Worm (Caenorhabditis elegans) whole organism, late embryonic: ENCODE data around the gene nhr-167.

Experiments used
- C38D4.7 ChIP-seq: fragments of 200-800 bp; sonication (Bioruptor generic); optimal IDR thresholded peaks from 2 replicates; lab custom pipeline; 2018; ENCODE audit warnings: mild to moderate bottlenecking, missing genetic modification characterization, moderate library complexity, missing compliant biosample characterization
- F13H6.1 ChIP-seq: sonication (generic microtip); optimal IDR thresholded peaks from 2 replicates; lab custom pipeline; 2016; ENCODE audit warnings: missing genetic modification characterization, missing compliant biosample characterization
- K02D7.2 ChIP-seq: sonication (generic microtip); optimal IDR thresholded peaks from 2 replicates; lab custom pipeline; 2017; ENCODE audit warnings: mild to moderate bottlenecking, missing genetic modification characterization, missing compliant biosample characterization
- K09A11.1 ChIP-seq: sonication (generic microtip); optimal IDR thresholded peaks from 2 replicates; lab custom pipeline; 2017; ENCODE audit warnings: antibody characterized with exemption, mild to moderate bottlenecking, missing genetic modification characterization, missing compliant biosample characterization; ENCODE audit not compliant: insufficient read depth
- T23F11.4 ChIP-seq: fragments of 200-800 bp; sonication (Bioruptor generic); optimal IDR thresholded peaks from 2 replicates; lab custom pipeline; 2018; ENCODE audit warnings: mild to moderate bottlenecking, missing genetic modification characterization, missing compliant biosample characterization
- ama-1 ChIP-seq: fragments of 150-350 bp; optimal IDR thresholded peaks from 2 replicates; lab custom pipeline; 2014
- ceh-18 ChIP-seq: sonication (generic microtip); optimal IDR thresholded peaks from 2 replicates; lab custom pipeline; 2016; ENCODE audit warnings: missing genetic modification characterization, missing compliant biosample characterization
- ceh-19 ChIP-seq: fragments of 200-800 bp; sonication (Bioruptor generic); optimal IDR thresholded peaks from 2 replicates; lab custom pipeline; 2018; ENCODE audit warnings: mild to moderate bottlenecking, missing genetic modification characterization, missing compliant biosample characterization
- ceh-2 ChIP-seq: sonication (generic microtip); optimal IDR thresholded peaks from 2 replicates; lab custom pipeline; 2016; ENCODE audit warnings: missing genotype, missing genetic modification characterization, missing compliant biosample characterization
- ceh-22 ChIP-seq: sonication (generic microtip); optimal IDR thresholded peaks from 2 replicates; lab custom pipeline; 2017; ENCODE audit warnings: missing biosample characterization, missing genetic modification characterization
- ceh-24 ChIP-seq: sonication (generic microtip); optimal IDR thresholded peaks from 2 replicates; lab custom pipeline; 2016; ENCODE audit warnings: mild to moderate bottlenecking, missing genetic modification characterization, missing compliant biosample characterization
- ceh-30 ChIP-seq: fragments of 150-350 bp; optimal IDR thresholded peaks from 2 replicates; lab custom pipeline; 2014; ENCODE audit warnings: missing biosample characterization, missing genetic modification characterization
- ceh-31 ChIP-seq: sonication (generic microtip); optimal IDR thresholded peaks from 2 replicates; lab custom pipeline; 2016; ENCODE audit warnings: missing genetic modification characterization, missing compliant biosample characterization
- ceh-34 ChIP-seq: sonication (generic microtip); optimal IDR thresholded peaks from 2 replicates; lab custom pipeline; 2016; ENCODE audit warnings: mild to moderate bottlenecking, missing genetic modification characterization, missing compliant biosample characterization
- ceh-45 ChIP-seq: fragments of 200-800 bp; sonication (Bioruptor generic); IDR thresholded peaks from 2 replicates; pipeline ENCODE4 v1.3.6; 2022; ENCODE audit warnings: missing genetic modification reagents, missing genetic modification characterization, missing compliant biosample characterization
- ceh-48 ChIP-seq: sonication (generic microtip); optimal IDR thresholded peaks from 2 replicates; lab custom pipeline; 2016; ENCODE audit warnings: missing genetic modification characterization, inconsistent platforms, missing compliant biosample characterization
- ceh-9 ChIP-seq: sonication (generic microtip); optimal IDR thresholded peaks from 2 replicates; lab custom pipeline; 2016; ENCODE audit warnings: mild to moderate bottlenecking, missing genetic modification characterization, inconsistent platforms, missing compliant biosample characterization
- che-1 ChIP-seq: sonication (generic microtip); optimal IDR thresholded peaks from 2 replicates; lab custom pipeline; 2016; ENCODE audit warnings: mild to moderate bottlenecking, missing genetic modification characterization, missing compliant biosample characterization
- dmd-4 ChIP-seq: sonication (generic microtip); optimal IDR thresholded peaks from 2 replicates; lab custom pipeline; 2016; ENCODE audit warnings: borderline replicate concordance, missing genetic modification characterization, missing compliant biosample characterization
- elt-2 ChIP-seq: sonication (generic microtip); optimal IDR thresholded peaks from 2 replicates; lab custom pipeline; 2016; ENCODE audit warnings: missing genetic modification reagents, missing genetic modification characterization, missing compliant biosample characterization
- elt-4 ChIP-seq: sonication (generic microtip); optimal IDR thresholded peaks from 2 replicates; lab custom pipeline; 2016; ENCODE audit warnings: missing genetic modification characterization, missing compliant biosample characterization
- ets-4 ChIP-seq: sonication (generic microtip); optimal IDR thresholded peaks from 2 replicates; lab custom pipeline; 2016; ENCODE audit warnings: missing genetic modification characterization, missing compliant biosample characterization
- fax-1 ChIP-seq: sonication (generic microtip); optimal IDR thresholded peaks from 2 replicates; lab custom pipeline; 2016; ENCODE audit warnings: missing genotype, missing genetic modification characterization, missing compliant biosample characterization
- fkh-10 ChIP-seq: fragments of 150-350 bp; optimal IDR thresholded peaks from 2 replicates; lab custom pipeline; 2014; ENCODE audit warnings: missing biosample characterization, missing genetic modification reagents, missing genetic modification characterization
- fkh-6 ChIP-seq: sonication (generic microtip); optimal IDR thresholded peaks from 2 replicates; lab custom pipeline; 2016; ENCODE audit warnings: missing genetic modification characterization, missing compliant biosample characterization
- hlh-13 ChIP-seq: fragments of 200-800 bp; sonication (Bioruptor generic); optimal IDR thresholded peaks from 2 replicates; lab custom pipeline; 2018; ENCODE audit warnings: mild to moderate bottlenecking, missing genetic modification characterization, missing compliant biosample characterization
- hlh-15 ChIP-seq: sonication (generic microtip); optimal IDR thresholded peaks from 2 replicates; lab custom pipeline; 2016; ENCODE audit warnings: missing genetic modification characterization, missing compliant biosample characterization
- hlh-6 ChIP-seq: sonication (generic microtip); optimal IDR thresholded peaks from 2 replicates; lab custom pipeline; 2016; ENCODE audit warnings: missing genotype, missing genetic modification characterization, missing compliant biosample characterization
- hlh-8 ChIP-seq: sonication (generic microtip); optimal IDR thresholded peaks from 2 replicates; lab custom pipeline; 2016; ENCODE audit warnings: missing genotype, missing genetic modification characterization, missing compliant biosample characterization
- lim-6 ChIP-seq: sonication (generic microtip); optimal IDR thresholded peaks from 2 replicates; lab custom pipeline; 2016; ENCODE audit warnings: missing genetic modification characterization, missing compliant biosample characterization
- nfya-1 ChIP-seq: sonication (generic microtip); optimal IDR thresholded peaks from 2 replicates; lab custom pipeline; 2017; ENCODE audit warnings: missing genetic modification characterization, mild to moderate bottlenecking, missing compliant biosample characterization, antibody characterized with exemption, moderate library complexity
- nhr-11 ChIP-seq: fragments of 150-350 bp; optimal IDR thresholded peaks from 2 replicates; lab custom pipeline; 2014; ENCODE audit warnings: missing biosample characterization, missing genetic modification characterization
- nhr-232 ChIP-seq: sonication (generic microtip); optimal IDR thresholded peaks from 2 replicates; lab custom pipeline; 2016; ENCODE audit warnings: missing genetic modification characterization, missing compliant biosample characterization
- npax-4 ChIP-seq: sonication (generic microtip); optimal IDR thresholded peaks from 2 replicates; lab custom pipeline; 2016; ENCODE audit warnings: missing genetic modification characterization, missing compliant biosample characterization
- odd-2 ChIP-seq: sonication (generic microtip); optimal IDR thresholded peaks from 2 replicates; lab custom pipeline; 2017; ENCODE audit warnings: antibody characterized with exemption, mild to moderate bottlenecking, missing genetic modification characterization, missing compliant biosample characterization
- pag-3 ChIP-seq: sonication (generic microtip); optimal IDR thresholded peaks from 2 replicates; lab custom pipeline; 2016; ENCODE audit warnings: missing compliant biosample characterization, missing genetic modification characterization, borderline replicate concordance
- pat-9 ChIP-seq: fragments of 200-800 bp; sonication (Bioruptor generic); optimal IDR thresholded peaks from 2 replicates; lab custom pipeline; 2018; ENCODE audit warnings: mild to moderate bottlenecking, missing genetic modification characterization, moderate library complexity, missing compliant biosample characterization
- pax-1 ChIP-seq: fragments of 150-350 bp; optimal IDR thresholded peaks from 2 replicates; lab custom pipeline; 2014; ENCODE audit warnings: missing biosample characterization, missing genetic modification characterization
- pha-4 ChIP-seq: fragments of 150-350 bp; optimal IDR thresholded peaks from 2 replicates; lab custom pipeline; 2018; ENCODE audit warnings: missing biosample characterization, missing genetic modification reagents, missing genetic modification characterization
- pqm-1 ChIP-seq: sonication (generic microtip); optimal IDR thresholded peaks from 2 replicates; lab custom pipeline; 2016; ENCODE audit warnings: missing genetic modification characterization, missing compliant biosample characterization
- pros-1 ChIP-seq: fragments of 150-350 bp; optimal IDR thresholded peaks from 2 replicates; lab custom pipeline; 2014; ENCODE audit warnings: missing biosample characterization, missing genetic modification reagents, missing genetic modification characterization
- rnt-1 ChIP-seq: sonication (generic microtip); optimal IDR thresholded peaks from 2 replicates; lab custom pipeline; 2016; ENCODE audit warnings: missing genetic modification characterization, missing compliant biosample characterization
- sdc-2 ChIP-seq: sonication (generic microtip); optimal IDR thresholded peaks from 2 replicates; lab custom pipeline; 2016; ENCODE audit warnings: missing genotype, missing genetic modification characterization, missing compliant biosample characterization
- sox-2 ChIP-seq: fragments of 200-800 bp; sonication (Bioruptor generic); IDR thresholded peaks from 2 replicates; pipeline ENCODE4 v1.3.6; 2022; ENCODE audit warnings: missing genetic modification reagents, missing genetic modification characterization, missing compliant biosample characterization
- sox-4 ChIP-seq: sonication (generic microtip); optimal IDR thresholded peaks from 2 replicates; lab custom pipeline; 2017; ENCODE audit warnings: mild to moderate bottlenecking, missing genetic modification characterization, inconsistent platforms, missing compliant biosample characterization
- syd-9 ChIP-seq: sonication (generic microtip); optimal IDR thresholded peaks from 2 replicates; lab custom pipeline; 2016; ENCODE audit warnings: mild to moderate bottlenecking, missing genetic modification characterization, moderate library complexity, missing compliant biosample characterization
- tbx-2 ChIP-seq: sonication (generic microtip); optimal IDR thresholded peaks from 2 replicates; lab custom pipeline; 2016; ENCODE audit warnings: missing genetic modification characterization, missing compliant biosample characterization
- tbx-7 ChIP-seq: sonication (generic microtip); optimal IDR thresholded peaks from 2 replicates; lab custom pipeline; 2016; ENCODE audit warnings: missing genotype, missing genetic modification characterization, missing compliant biosample characterization
- ttx-3 ChIP-seq: sonication (generic microtip); optimal IDR thresholded peaks from 2 replicates; lab custom pipeline; 2016; ENCODE audit warnings: missing genetic modification reagents, missing genetic modification characterization, missing compliant biosample characterization
- unc-42 ChIP-seq: sonication (generic microtip); optimal IDR thresholded peaks from 2 replicates; lab custom pipeline; 2016; ENCODE audit warnings: missing genotype, missing genetic modification characterization, missing compliant biosample characterization
- unc-55 ChIP-seq: sonication (generic microtip); optimal IDR thresholded peaks from 2 replicates; lab custom pipeline; 2017; ENCODE audit warnings: missing biosample characterization, missing genetic modification reagents, missing genetic modification characterization
- unc-86 ChIP-seq: sonication (generic microtip); optimal IDR thresholded peaks from 2 replicates; lab custom pipeline; 2016; ENCODE audit warnings: missing genetic modification characterization, missing compliant biosample characterization
- zip-5 ChIP-seq: sonication (generic microtip); optimal IDR thresholded peaks from 2 replicates; lab custom pipeline; 2016; ENCODE audit warnings: missing genetic modification characterization, missing compliant biosample characterization
- ztf-16 ChIP-seq: sonication (generic microtip); optimal IDR thresholded peaks from 2 replicates; lab custom pipeline; 2017; ENCODE audit warnings: missing genetic modification characterization, missing compliant biosample characterization

nhr-167 gene

DNA sequence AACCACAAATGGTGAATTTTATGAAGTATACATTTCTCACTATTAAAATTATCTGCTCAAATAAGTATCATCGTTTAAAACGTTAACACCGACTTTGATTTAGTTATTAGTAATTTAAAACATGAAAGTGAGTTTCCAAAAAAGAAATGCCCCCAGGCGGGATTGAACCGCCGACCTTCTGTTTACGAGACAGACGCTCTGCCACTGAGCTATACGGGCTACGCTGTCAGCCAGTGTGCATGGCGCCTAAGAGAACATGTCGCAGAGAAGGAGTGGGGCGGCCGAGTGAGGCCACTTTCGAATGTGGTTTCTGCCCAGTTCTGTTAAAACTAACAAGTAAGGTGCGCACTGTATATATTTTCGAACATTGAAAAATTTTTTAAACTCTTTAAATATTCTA lies 47.0 kb downstream of the nhr-167 start:
- TF ChIP-seq che-1 (tag; lab: Kevin White, UChicago) = peak; percentile 72
- TF ChIP-seq ztf-16 (tag; lab: Kevin White, UChicago) = peak; percentile 51
- no peak for TF ChIP-seq pqm-1 (tag; lab: Kevin White, UChicago)
- peak; percentile 25 for TF ChIP-seq unc-42
- TF ChIP-seq nhr-11 (tag; lab: Kevin White, UChicago) = no peak
- peak; percentile 72 for TF ChIP-seq elt-2 (tag; lab: Kevin White, UChicago)
- TF ChIP-seq hlh-6 = peak; percentile 74
- TF ChIP-seq fkh-6 = peak; percentile 29
- no peak for TF ChIP-seq K02D7.2
- peak; percentile 50 for TF ChIP-seq npax-4 (tag; lab: Kevin White, UChicago)
- TF ChIP-seq syd-9 (tag; lab: Kevin White, UChicago) = peak; percentile 14
- peak; percentile 96 for TF ChIP-seq sdc-2 (tag; lab: Kevin White, UChicago)
- no peak for TF ChIP-seq ceh-22 (tag; lab: Kevin White, UChicago)
- peak; percentile 23 for TF ChIP-seq zip-5 (tag; lab: Kevin White, UChicago)
- peak; percentile 11 for TF ChIP-seq K09A11.1 (tag; lab: Kevin White, UChicago)
- peak; percentile 54 for TF ChIP-seq unc-86 (tag; lab: Kevin White, UChicago)
- TF ChIP-seq T23F11.4 (GFP tag; lab: Kevin White, UChicago) = peak; percentile 15
- TF ChIP-seq ceh-34 (tag; lab: Kevin White, UChicago) = peak; percentile 73
- TF ChIP-seq C38D4.7 (GFP tag; lab: Kevin White, UChicago) = peak; percentile 67
- peak; percentile 49 for TF ChIP-seq ceh-2 (tag; lab: Kevin White, UChicago)
- peak; percentile 34 for TF ChIP-seq ceh-48 (tag; lab: Kevin White, UChicago)
- peak; percentile 63 for TF ChIP-seq pat-9 (tag; lab: Kevin White, UChicago)
- no peak for TF ChIP-seq F13H6.1
- peak; percentile 8 for TF ChIP-seq hlh-8 (tag; lab: Kevin White, UChicago)
- no peak for TF ChIP-seq dmd-4 (tag; lab: Kevin White, UChicago)
- TF ChIP-seq tbx-7 = peak; percentile 27
- TF ChIP-seq ceh-45 (GFP tag; lab: Robert Waterston, UW) = no peak
- TF ChIP-seq tbx-2 (tag; lab: Kevin White, UChicago) = peak; percentile 54
- no peak for TF ChIP-seq odd-2
- peak; percentile 21 for TF ChIP-seq hlh-15
- no peak for TF ChIP-seq ceh-9 (tag; lab: Kevin White, UChicago)
- no peak for TF ChIP-seq lim-6
- peak; percentile 18 for TF ChIP-seq rnt-1 (tag; lab: Kevin White, UChicago)
- TF ChIP-seq elt-4 (tag; lab: Kevin White, UChicago) = no peak
- peak; percentile 60 for TF ChIP-seq ceh-19 (GFP tag; lab: Kevin White, UChicago)
- no peak for TF ChIP-seq pax-1 (tag; lab: Kevin White, UChicago)
- peak; percentile 13 for TF ChIP-seq fax-1 (tag; lab: Kevin White, UChicago)
- TF ChIP-seq pag-3 (tag; lab: Kevin White, UChicago) = no peak
- TF ChIP-seq fkh-10 = no peak
- TF ChIP-seq ceh-30 (tag; lab: Kevin White, UChicago) = no peak
- TF ChIP-seq ttx-3 (tag; lab: Kevin White, UChicago) = peak; percentile 1
- TF ChIP-seq pros-1 (tag; lab: Kevin White, UChicago) = no peak
- no peak for TF ChIP-seq unc-55 (GFP tag; lab: Kevin White, UChicago)
- TF ChIP-seq nfya-1 (tag; lab: Kevin White, UChicago) = no peak
- peak; percentile 31 for TF ChIP-seq ceh-18
- no peak for TF ChIP-seq ceh-24 (tag; lab: Kevin White, UChicago)
- peak; percentile 64 for TF ChIP-seq sox-4 (tag; lab: Kevin White, UChicago)
- TF ChIP-seq ceh-31 (tag; lab: Kevin White, UChicago) = peak; percentile 52
- TF ChIP-seq pha-4 (tag; lab: Kevin White, UChicago) = no peak
- peak; percentile 2 for TF ChIP-seq ets-4 (tag; lab: Kevin White, UChicago)
- TF ChIP-seq ama-1 = no peak
- TF ChIP-seq hlh-13 (GFP tag; lab: Kevin White, UChicago) = no peak
- peak; percentile 33; the same call in 1 of the 2 replicates for TF ChIP-seq sox-2 (GFP tag; lab: Robert Waterston, UW)
- TF ChIP-seq nhr-232 (tag; lab: Kevin White, UChicago) = peak; percentile 23
